Worm (Caenorhabditis elegans) whole organism, young adult: ENCODE measurements around the gene rft-2.
A peak's percentile ranks its signal among the peaks of the same experiment; 100 is the strongest.

ENCODE experiments used
- B0035.1 ChIP-seq: sonication (generic microtip); optimal IDR thresholded peaks from 2 replicates; lab custom pipeline; 2016; ENCODE audit warnings: missing genetic modification characterization, mild to moderate bottlenecking, missing compliant biosample characterization, missing genotype, missing genetic modification reagents
- B0336.3 ChIP-seq: fragments of 200-800 bp; sonication (Bioruptor generic); IDR thresholded peaks from 2 replicates; pipeline ENCODE4 v1.3.6; 2022; ENCODE audit warnings: missing genetic modification characterization, missing compliant biosample characterization
- C06A6.2 ChIP-seq: fragments of 200-800 bp; sonication (Bioruptor generic); conservative IDR thresholded peaks from 2 replicates; pipeline ENCODE4 v1.3.6; 2022; ENCODE audit warnings: missing genetic modification characterization, missing compliant biosample characterization
- C17E4.6 ChIP-seq: fragments of 200-800 bp; sonication (Bioruptor generic); IDR thresholded peaks from 2 replicates; pipeline ENCODE4 v1.3.6; 2022; ENCODE audit warnings: missing genetic modification reagents, missing genetic modification characterization, missing compliant biosample characterization
- F23B12.7 ChIP-seq: sonication (generic microtip); optimal IDR thresholded peaks from 2 replicates; lab custom pipeline; 2017; ENCODE audit warnings: missing genetic modification characterization, mild to moderate bottlenecking, missing compliant biosample characterization, antibody characterized with exemption, moderate library complexity; ENCODE audit not compliant: insufficient read depth
- F33H1.4 ChIP-seq: fragments of 200-800 bp; sonication (Bioruptor generic); IDR thresholded peaks from 2 replicates; pipeline ENCODE4 v1.3.6; 2022; ENCODE audit warnings: missing genetic modification reagents, missing genetic modification characterization, missing compliant biosample characterization
- K11D2.4 ChIP-seq: fragments of 200-800 bp; sonication (Bioruptor generic); IDR thresholded peaks from 2 replicates; pipeline ENCODE4 v1.3.6; 2022; ENCODE audit warnings: missing genetic modification reagents, missing genetic modification characterization, missing compliant biosample characterization
- K12H6.12 ChIP-seq: fragments of 200-800 bp; sonication (Bioruptor generic); optimal IDR thresholded peaks from 2 replicates; lab custom pipeline; 2018; ENCODE audit warnings: mild to moderate bottlenecking, missing genetic modification characterization, missing compliant biosample characterization
- Y56A3A.18 ChIP-seq: fragments of 200-800 bp; sonication (Bioruptor generic); IDR thresholded peaks from 2 replicates; pipeline ENCODE4 v1.3.6; 2022; ENCODE audit warnings: missing genetic modification reagents, missing genetic modification characterization, missing compliant biosample characterization
- akir-1 ChIP-seq: fragments of 200-800 bp; sonication (Bioruptor generic); optimal IDR thresholded peaks from 2 replicates; lab custom pipeline; 2018; ENCODE audit warnings: mild to moderate bottlenecking, missing genetic modification characterization, moderate library complexity, missing compliant biosample characterization
- attf-5 ChIP-seq: fragments of 200-800 bp; sonication (Bioruptor generic); optimal IDR thresholded peaks from 2 replicates; lab custom pipeline; 2018; ENCODE audit warnings: mild to moderate bottlenecking, missing genetic modification characterization, missing compliant biosample characterization
- cebp-1 ChIP-seq, 2 experiments: fragments of 200-800 bp in 1 of 2; sonication (Bioruptor generic) in 1 of 2; sonication (generic microtip) in 1 of 2; IDR thresholded peaks in 1 of 2; optimal IDR thresholded peaks in 1 of 2; 2 replicates each; pipeline versions ENCODE4 v1.3.6 to Lab custom; 2017 to 2022; ENCODE audit warnings: missing compliant biosample characterization in 2 of 2, missing genetic modification characterization in 2 of 2, mild to moderate bottlenecking in 1 of 2, missing genetic modification reagents in 1 of 2, moderate library complexity in 1 of 2
- ceh-100 ChIP-seq: fragments of 200-800 bp; sonication (Bioruptor generic); IDR thresholded peaks from 2 replicates; pipeline ENCODE4 v1.3.6; 2022; ENCODE audit warnings: missing genetic modification reagents, missing genetic modification characterization, missing compliant biosample characterization
- chd-7 ChIP-seq: sonication (generic microtip); optimal IDR thresholded peaks from 2 replicates; lab custom pipeline; 2016; ENCODE audit warnings: mild to moderate bottlenecking, missing genetic modification characterization, moderate library complexity, missing compliant biosample characterization
- dox-1 ChIP-seq: fragments of 200-800 bp; sonication (Bioruptor generic); IDR thresholded peaks from 2 replicates; pipeline ENCODE4 v1.3.6; 2022; ENCODE audit warnings: missing genetic modification reagents, missing genetic modification characterization, missing compliant biosample characterization
- dpl-1 ChIP-seq: fragments of 150-350 bp; optimal IDR thresholded peaks from 2 replicates; lab custom pipeline; 2014; ENCODE audit warnings: missing biosample characterization, missing genetic modification reagents, missing genetic modification characterization
- efl-1 ChIP-seq: fragments of 150-350 bp; optimal IDR thresholded peaks from 2 replicates; lab custom pipeline; 2014; ENCODE audit warnings: missing biosample characterization, missing genetic modification reagents, missing genetic modification characterization
- egl-18 ChIP-seq: fragments of 200-800 bp; sonication (Bioruptor generic); IDR thresholded peaks from 2 replicates; pipeline ENCODE4 v1.3.6; 2022; ENCODE audit warnings: missing genetic modification reagents, missing genetic modification characterization, missing compliant biosample characterization
- egrh-3 ChIP-seq: fragments of 200-800 bp; sonication (Bioruptor generic); IDR thresholded peaks from 2 replicates; pipeline ENCODE4 v1.3.6; 2022; ENCODE audit warnings: missing genetic modification reagents, missing genetic modification characterization, missing compliant biosample characterization
- ekl-4 ChIP-seq: fragments of 200-800 bp; sonication (Bioruptor generic); IDR thresholded peaks from 2 replicates; pipeline ENCODE4 v1.3.6; 2022; ENCODE audit warnings: missing genetic modification reagents, missing genetic modification characterization, missing compliant biosample characterization
- hmg-1.2 ChIP-seq: fragments of 200-800 bp; sonication (Bioruptor generic); IDR thresholded peaks from 2 replicates; pipeline ENCODE4 v1.3.6; 2022; ENCODE audit warnings: missing genetic modification reagents, missing genetic modification characterization, missing compliant biosample characterization
- lin-35 ChIP-seq, 3 experiments: fragments of 150-350 bp in 2 of 3; sonication (generic microtip) in 1 of 3; optimal IDR thresholded peaks; 2 replicates each; lab custom pipeline; 2014 to 2018; ENCODE audit warnings: missing biosample characterization in 3 of 3, missing genetic modification characterization in 3 of 3, missing genetic modification reagents in 3 of 3
- lin-40 ChIP-seq: sonication (generic microtip); optimal IDR thresholded peaks from 2 replicates; lab custom pipeline; 2016; ENCODE audit warnings: missing genetic modification characterization, mild to moderate bottlenecking, missing compliant biosample characterization, missing genotype, missing genetic modification reagents
- lin-54 ChIP-seq: fragments of 200-800 bp; sonication (Bioruptor generic); optimal IDR thresholded peaks from 2 replicates; lab custom pipeline; 2018; ENCODE audit warnings: mild to moderate bottlenecking, missing genetic modification characterization, missing compliant biosample characterization
- lsl-1 ChIP-seq: fragments of 200-800 bp; sonication (Bioruptor generic); optimal IDR thresholded peaks from 2 replicates; lab custom pipeline; 2018; ENCODE audit warnings: mild to moderate bottlenecking, missing genetic modification characterization, moderate library complexity, missing compliant biosample characterization
- mcd-1 ChIP-seq: fragments of 200-800 bp; sonication (Bioruptor generic); IDR thresholded peaks from 2 replicates; pipeline ENCODE4 v1.3.6; 2022; ENCODE audit warnings: missing genetic modification reagents, missing genetic modification characterization, missing compliant biosample characterization
- mel-28 ChIP-seq: sonication (generic microtip); optimal IDR thresholded peaks from 2 replicates; lab custom pipeline; 2016; ENCODE audit warnings: borderline replicate concordance, mild to moderate bottlenecking, missing genetic modification characterization, missing compliant biosample characterization
- nfya-1 ChIP-seq: sonication (generic microtip); optimal IDR thresholded peaks from 2 replicates; lab custom pipeline; 2017; ENCODE audit warnings: antibody characterized with exemption, missing compliant biosample characterization, missing genetic modification characterization, borderline replicate concordance; ENCODE audit not compliant: insufficient read depth
- nfyb-1 ChIP-seq: fragments of 200-800 bp; sonication (Bioruptor generic); IDR thresholded peaks from 2 replicates; pipeline ENCODE4 v1.3.6; 2022; ENCODE audit warnings: missing genetic modification reagents, missing genetic modification characterization, missing compliant biosample characterization
- nhr-80 ChIP-seq: sonication (generic microtip); optimal IDR thresholded peaks from 2 replicates; lab custom pipeline; 2016; ENCODE audit warnings: missing genetic modification characterization, missing compliant biosample characterization
- snpc-1.1 ChIP-seq: sonication (generic microtip); optimal IDR thresholded peaks from 2 replicates; lab custom pipeline; 2017; ENCODE audit warnings: missing genetic modification characterization, mild to moderate bottlenecking, missing compliant biosample characterization, antibody characterized with exemption, moderate library complexity, missing genotype, missing genetic modification reagents; ENCODE audit not compliant: insufficient read depth
- snpc-4 ChIP-seq, 5 experiments: fragments of 150-350 bp in 1 of 5; sonication (generic microtip) in 4 of 5; optimal IDR thresholded peaks; 2 replicates each; lab custom pipeline; 2014 to 2018; ENCODE audit warnings: missing genetic modification characterization in 5 of 5, missing biosample characterization in 3 of 5, antibody characterized with exemption in 2 of 5, mild to moderate bottlenecking in 2 of 5, missing compliant biosample characterization in 2 of 5, missing genotype in 2 of 5, moderate library complexity in 2 of 5, missing genetic modification reagents in 1 of 5
- unc-62 ChIP-seq: fragments of 150-350 bp; optimal IDR thresholded peaks from 2 replicates; lab custom pipeline; 2014; ENCODE audit warnings: missing biosample characterization, missing genetic modification reagents, missing genetic modification characterization
- zfh-2 ChIP-seq: fragments of 200-800 bp; sonication (Bioruptor generic); conservative IDR thresholded peaks from 2 replicates; pipeline ENCODE4 v1.3.6; 2022; ENCODE audit warnings: missing genetic modification reagents, missing genetic modification characterization, missing compliant biosample characterization
- ztf-18 ChIP-seq: sonication (generic microtip); optimal IDR thresholded peaks from 2 replicates; lab custom pipeline; 2016; ENCODE audit warnings: missing genotype, mild to moderate bottlenecking, missing genetic modification characterization, missing compliant biosample characterization

The rft-2 gene

DNA sequence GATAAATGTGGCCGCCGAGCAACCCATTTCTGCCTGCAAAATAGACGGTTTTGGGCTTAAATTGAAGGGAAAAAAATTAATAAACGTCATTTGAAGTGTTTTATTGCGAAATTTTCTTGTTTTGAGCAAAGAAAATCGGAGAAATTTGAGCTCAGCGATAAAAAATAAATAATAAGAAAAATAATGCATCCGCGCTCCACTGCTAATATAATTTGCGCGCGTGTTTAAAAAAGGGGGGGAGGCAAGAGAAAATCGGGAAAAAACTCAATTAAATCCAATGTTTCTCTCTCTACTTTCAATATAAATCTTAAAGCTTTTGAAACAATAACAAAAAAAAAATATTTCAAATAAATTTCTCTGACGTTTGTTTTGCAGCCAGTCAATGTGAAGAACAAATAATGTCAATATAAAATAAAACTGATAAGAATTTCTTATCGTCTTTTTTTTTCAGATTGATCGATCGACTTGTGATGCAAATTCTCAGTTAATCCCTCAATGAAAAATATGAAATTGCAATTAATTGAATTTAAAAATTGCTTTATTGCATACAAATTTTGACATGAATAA is at the start of gene rft-2:
TSS of gene rft-2 (minus strand) at position 41 of the 567 bp plus-strand sequence.
- TF ChIP-seq dox-1 (GFP tag; lab: Robert Waterston, UW), result 0 out of 2 replicates have a peak, but pooled peaks have one; percentile 26
- peak; percentile 41; the same call in 1 of the 2 replicates for TF ChIP-seq nfyb-1
- TF ChIP-seq lin-35 (GFP tag; optimal IDR thresholded peaks at IDR 0.05; lab: Kevin White, UChicago), result peak; percentile 56 to 92 (median 72)
- peak; percentile 40 for TF ChIP-seq lsl-1 (GFP tag; lab: Kevin White, UChicago)
- TF ChIP-seq dpl-1 (GFP tag; lab: Kevin White, UChicago), result peak; percentile 87
- TF ChIP-seq attf-5, result peak; percentile 25
- TF ChIP-seq C17E4.6, result no peak
- TF ChIP-seq cebp-1 (GFP tag; IDR thresholded peaks at IDR 0.05; lab: Robert Waterston, UW), result no peak
- TF ChIP-seq cebp-1 (tag; optimal IDR thresholded peaks at IDR 0.05; lab: Kevin White, UChicago), result peak; percentile 71
- TF ChIP-seq F33H1.4 (GFP tag; lab: Robert Waterston, UW), result no peak
- no peak for TF ChIP-seq ekl-4
- no peak for TF ChIP-seq egl-18
- TF ChIP-seq efl-1 (GFP tag; lab: Kevin White, UChicago), result peak; percentile 79
- TF ChIP-seq C06A6.2 (GFP tag; lab: Robert Waterston, UW), result no peak
- TF ChIP-seq snpc-1.1 (tag; lab: Kevin White, UChicago), result peak; percentile 20
- TF ChIP-seq mcd-1 (GFP tag; lab: Robert Waterston, UW), result peak; percentile 94
- no peak for TF ChIP-seq zfh-2
- peak; percentile 15 for TF ChIP-seq F23B12.7
- peak; percentile 42 for TF ChIP-seq lin-40 (tag; lab: Kevin White, UChicago)
- no peak for TF ChIP-seq K11D2.4 (GFP tag; lab: Robert Waterston, UW)
- TF ChIP-seq lin-54 (GFP tag; lab: Kevin White, UChicago), result peak; percentile 91
- TF ChIP-seq akir-1, result no peak
- peak; percentile 19 for TF ChIP-seq nhr-80
- TF ChIP-seq nfya-1 (tag; lab: Kevin White, UChicago), result no peak

DNA sequence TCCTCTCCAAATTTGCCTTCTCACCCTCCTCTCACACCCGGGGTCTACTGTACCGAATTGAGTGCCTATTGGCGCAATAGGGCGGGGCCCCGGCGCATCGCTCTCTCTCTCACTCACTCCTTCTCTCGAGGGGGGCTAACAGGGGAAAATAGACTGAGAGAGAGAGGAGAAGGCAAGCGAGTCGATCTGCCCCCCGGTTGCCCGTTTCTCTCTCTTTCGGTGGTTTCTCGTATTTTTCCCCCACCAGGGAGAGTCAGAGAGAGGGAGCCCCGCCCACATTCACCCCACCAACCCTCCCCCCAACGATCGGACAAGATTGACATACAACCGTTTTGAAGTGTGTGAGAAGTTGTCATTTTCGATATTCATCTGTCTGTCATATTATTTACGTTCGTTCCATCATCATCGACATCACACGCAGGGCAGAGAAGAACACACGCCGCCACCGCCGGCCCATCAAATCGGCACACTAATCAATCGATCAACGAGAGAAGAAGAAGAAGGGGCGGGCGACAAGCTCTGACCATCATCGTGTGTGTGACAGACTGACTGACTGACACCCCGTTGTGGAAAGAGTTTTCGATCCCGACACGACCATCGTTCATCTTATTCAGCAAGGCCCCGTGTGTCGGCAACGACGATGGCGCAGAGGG is 48.9 kb upstream of the rft-2 start:
- TF ChIP-seq unc-62 (GFP tag; lab: Kevin White, UChicago) (peak; percentile 94), nhr-80 (no peak), egrh-3 (GFP tag; lab: Robert Waterston, UW) (peak; percentile 80; the same call in 1 of the 2 replicates), B0336.3 (0 out of 2 replicates have a peak, but pooled peaks have one; percentile 37), Y56A3A.18 (0 out of 2 replicates have a peak, but pooled peaks have one; percentile 12), K12H6.12 (tag; lab: Kevin White, UChicago) (peak; percentile 55), ceh-100 (GFP tag; lab: Robert Waterston, UW) (no peak), nfyb-1 (peak; percentile 60; the same call in 1 of the 2 replicates), B0035.1 (tag; lab: Kevin White, UChicago) (no peak), cebp-1 (GFP tag; IDR thresholded peaks at IDR 0.05; lab: Robert Waterston, UW) (0 out of 2 replicates have a peak, but pooled peaks have one; percentile 41), cebp-1 (tag; optimal IDR thresholded peaks at IDR 0.05; lab: Kevin White, UChicago) (peak; percentile 29), egl-18 (0 out of 2 replicates have a peak, but pooled peaks have one; percentile 12), zfh-2 (peak; percentile 78), mcd-1 (GFP tag; lab: Robert Waterston, UW) (peak; percentile 31; the same call in 1 of the 2 replicates)

DNA sequence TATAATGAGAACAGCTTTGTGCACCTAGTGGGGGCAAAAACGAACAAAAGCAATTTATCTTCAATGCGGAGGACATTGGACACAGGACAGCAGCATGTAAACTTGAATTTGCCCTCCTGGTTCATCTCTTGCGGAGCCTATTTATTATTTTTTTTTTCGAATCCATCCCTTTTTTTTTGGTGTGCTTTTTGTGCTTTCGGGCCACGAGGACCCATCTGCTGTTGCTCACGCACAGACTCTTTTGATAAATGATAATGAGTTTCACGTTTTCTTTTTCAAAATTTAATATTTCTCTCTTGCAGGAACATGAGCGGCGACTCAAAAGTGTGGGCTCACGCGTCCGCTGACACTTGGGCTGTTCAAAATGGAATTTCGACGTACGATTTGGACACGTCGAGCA is 46.8 kb upstream of the rft-2 start, which contains the start of gene unc-62:
TSS of gene unc-62 (plus strand) at position 301 of the 400 bp plus-strand sequence.
- TF ChIP-seq ztf-18 (tag; lab: Kevin White, UChicago) (no peak), chd-7 (tag; lab: Kevin White, UChicago) (no peak), mel-28 (no peak), hmg-1.2 (GFP tag; lab: Robert Waterston, UW) (no peak), K11D2.4 (GFP tag; lab: Robert Waterston, UW) (no peak), lin-35 (GFP tag; optimal IDR thresholded peaks at IDR 0.05; lab: Kevin White, UChicago) (no peak), cebp-1 (GFP tag; IDR thresholded peaks at IDR 0.05; lab: Robert Waterston, UW) (no peak), cebp-1 (tag; optimal IDR thresholded peaks at IDR 0.05; lab: Kevin White, UChicago) (no peak), snpc-4 (GFP tag; optimal IDR thresholded peaks at IDR 0.05; lab: Kevin White, UChicago) (no peak), snpc-4 (tag; optimal IDR thresholded peaks at IDR 0.05; lab: Kevin White, UChicago) (no peak)
